Fruit fly (Drosophila melanogaster) whole organism, embryonic: Measurements from ENCODE around the gene Iris.
A peak's percentile ranks its signal among the peaks of the same experiment; 100 is the strongest.

Experiments
- Aef1 ChIP-seq: fragments of 200-800 bp; sonication (Bioruptor generic); IDR thresholded peaks from 3 replicates; pipeline ENCODE4 v1.3.6; 2022; ENCODE audit warnings: missing biosample characterization, missing genetic modification characterization
- Bgb ChIP-seq: fragments of 200-800 bp; sonication (Bioruptor generic); IDR thresholded peaks from 2 replicates; pipeline ENCODE4 v1.3.6; 2022; ENCODE audit warnings: missing biosample characterization, missing genetic modification characterization; ENCODE audit not compliant: partially characterized antibody
- CG10462 ChIP-seq: fragments of 200-800 bp; sonication (Bioruptor generic); optimal IDR thresholded peaks from 2 replicates; lab custom pipeline; 2016; ENCODE audit warnings: missing biosample characterization, missing genetic modification characterization
- CG10654 ChIP-seq: fragments of 200-800 bp; sonication (Bioruptor generic); optimal IDR thresholded peaks from 2 replicates; lab custom pipeline; 2016; ENCODE audit warnings: missing biosample characterization, missing genetic modification characterization
- CG12104 ChIP-seq: fragments of 200-800 bp; sonication (Bioruptor generic); optimal IDR thresholded peaks from 3 replicates; lab custom pipeline; 2016; ENCODE audit warnings: missing biosample characterization, missing genetic modification characterization
- CG12391 ChIP-seq: fragments of 200-800 bp; sonication (Bioruptor generic); optimal IDR thresholded peaks from 3 replicates; lab custom pipeline; 2018; ENCODE audit warnings: missing biosample characterization, mild to moderate bottlenecking, missing genetic modification characterization, moderate library complexity
- CG13287 ChIP-seq: fragments of 200-800 bp; sonication (Bioruptor generic); IDR thresholded peaks from 2 replicates; pipeline ENCODE4 v1.3.6; 2022; ENCODE audit warnings: missing biosample characterization, missing genetic modification characterization; ENCODE audit not compliant: partially characterized antibody
- CG15269 ChIP-seq: fragments of 200-800 bp; sonication (Bioruptor generic); optimal IDR thresholded peaks from 2 replicates; lab custom pipeline; 2018; ENCODE audit warnings: missing biosample characterization, mild to moderate bottlenecking, missing genetic modification characterization, moderate library complexity
- CG18011 ChIP-seq: fragments of 200-800 bp; sonication (Bioruptor generic); optimal IDR thresholded peaks from 2 replicates; lab custom pipeline; 2017; ENCODE audit warnings: missing biosample characterization, missing genetic modification characterization, mild to moderate bottlenecking, moderate library complexity, missing genotype
- CG18764 ChIP-seq: fragments of 200-800 bp; sonication (Bioruptor generic); optimal IDR thresholded peaks from 3 replicates; lab custom pipeline; 2016; ENCODE audit warnings: missing biosample characterization, missing genetic modification characterization
- CG2875 ChIP-seq: fragments of 200-800 bp; sonication (Bioruptor generic); optimal IDR thresholded peaks from 2 replicates; lab custom pipeline; 2017; ENCODE audit warnings: missing biosample characterization, mild to moderate bottlenecking, missing genetic modification characterization, missing genetic modification reagents
- CG4424 ChIP-seq: fragments of 200-800 bp; sonication (Bioruptor generic); optimal IDR thresholded peaks from 3 replicates; lab custom pipeline; 2016; ENCODE audit warnings: missing biosample characterization, missing genetic modification characterization
- CG4707 ChIP-seq: fragments of 200-800 bp; sonication (Bioruptor generic); optimal IDR thresholded peaks from 2 replicates; lab custom pipeline; 2018; ENCODE audit warnings: missing biosample characterization, mild to moderate bottlenecking, missing genetic modification characterization, moderate library complexity
- CG5180 ChIP-seq: fragments of 200-800 bp; sonication (Bioruptor generic); optimal IDR thresholded peaks from 3 replicates; lab custom pipeline; 2017; ENCODE audit warnings: missing biosample characterization, missing genetic modification characterization, mild to moderate bottlenecking, moderate library complexity, missing genetic modification reagents
- CG6272 ChIP-seq: fragments of 200-800 bp; sonication (Bioruptor generic); IDR thresholded peaks from 2 replicates; pipeline ENCODE4 v1.3.6; 2022; ENCODE audit warnings: missing biosample characterization, missing genetic modification characterization
- CG7786 ChIP-seq: fragments of 200-800 bp; sonication (Bioruptor generic); optimal IDR thresholded peaks from 2 replicates; lab custom pipeline; 2016; ENCODE audit warnings: missing biosample characterization, missing genetic modification characterization
- Dek ChIP-seq: fragments of 200-800 bp; sonication (Bioruptor generic); optimal IDR thresholded peaks from 3 replicates; lab custom pipeline; 2019; ENCODE audit warnings: missing biosample characterization, mild to moderate bottlenecking, missing genetic modification characterization, moderate library complexity
- E2f1 ChIP-seq: fragments of 200-800 bp; sonication (Bioruptor generic); IDR thresholded peaks from 2 replicates; pipeline ENCODE4 v1.3.6; 2022; ENCODE audit warnings: missing biosample characterization, missing genetic modification characterization
- MTF-1 ChIP-seq: fragments of 200-800 bp; sonication (Bioruptor generic); optimal IDR thresholded peaks from 2 replicates; lab custom pipeline; 2018; ENCODE audit warnings: missing biosample characterization, mild to moderate bottlenecking, missing genetic modification characterization, borderline replicate concordance
- Meics ChIP-seq: fragments of 200-800 bp; sonication (Bioruptor generic); optimal IDR thresholded peaks from 2 replicates; lab custom pipeline; 2017; ENCODE audit warnings: missing biosample characterization, mild to moderate bottlenecking, missing genetic modification characterization
- NFAT ChIP-seq: fragments of 200-800 bp; sonication (Bioruptor generic); IDR thresholded peaks from 2 replicates; pipeline ENCODE4 v1.3.6; 2022; ENCODE audit warnings: missing biosample characterization, missing genetic modification characterization
- NK7.1 ChIP-seq: fragments of 200-800 bp; sonication (Bioruptor generic); optimal IDR thresholded peaks from 3 replicates; lab custom pipeline; 2016; ENCODE audit warnings: missing biosample characterization, missing genetic modification characterization
- Nf-YC ChIP-seq: fragments of 200-800 bp; optimal IDR thresholded peaks from 3 replicates; lab custom pipeline; 2019; ENCODE audit warnings: missing biosample characterization, mild to moderate bottlenecking, missing genetic modification characterization, moderate library complexity
- Side ChIP-seq: fragments of 200-800 bp; sonication (Bioruptor generic); optimal IDR thresholded peaks from 2 replicates; lab custom pipeline; 2016; ENCODE audit warnings: missing biosample characterization, missing genetic modification characterization
- Six4 ChIP-seq: fragments of 200-800 bp; sonication (Bioruptor generic); optimal IDR thresholded peaks from 2 replicates; lab custom pipeline; 2016; ENCODE audit warnings: missing biosample characterization, missing genetic modification characterization
- Spps ChIP-seq: fragments of 200-800 bp; sonication (Bioruptor generic); optimal IDR thresholded peaks from 2 replicates; lab custom pipeline; 2018; ENCODE audit warnings: missing biosample characterization, mild to moderate bottlenecking, missing genetic modification characterization
- Vsx1 ChIP-seq: fragments of 200-800 bp; sonication (Bioruptor generic); optimal IDR thresholded peaks from 2 replicates; lab custom pipeline; 2017; ENCODE audit warnings: missing biosample characterization, mild to moderate bottlenecking, missing genetic modification characterization, missing genetic modification reagents
- Xbp1 ChIP-seq: fragments of 200-800 bp; sonication (Bioruptor generic); optimal IDR thresholded peaks from 3 replicates; lab custom pipeline; 2016; ENCODE audit warnings: missing biosample characterization, mild to moderate bottlenecking, missing genetic modification characterization
- Xrp1 ChIP-seq: fragments of 200-800 bp; sonication (Bioruptor generic); IDR thresholded peaks from 2 replicates; pipeline ENCODE4 v1.3.6; 2022; ENCODE audit warnings: missing biosample characterization, missing genetic modification characterization
- YL-1 ChIP-seq: fragments of 200-800 bp; sonication (Bioruptor generic); optimal IDR thresholded peaks from 3 replicates; lab custom pipeline; 2017; ENCODE audit warnings: missing biosample characterization, mild to moderate bottlenecking, missing genetic modification characterization
- ase ChIP-seq: fragments of 200-800 bp; sonication (Bioruptor generic); IDR thresholded peaks from 3 replicates; pipeline ENCODE4 v1.3.6; 2022; ENCODE audit warnings: missing biosample characterization, missing genetic modification characterization
- bab2 ChIP-seq: fragments of 200-800 bp; sonication (Bioruptor generic); optimal IDR thresholded peaks from 2 replicates; lab custom pipeline; 2016; ENCODE audit warnings: missing biosample characterization, missing genetic modification characterization
- br ChIP-seq: fragments of >200 bp; optimal IDR thresholded peaks from 2 replicates; lab custom pipeline; 2017
- chinmo ChIP-seq: fragments of 200-800 bp; sonication (Bioruptor generic); IDR thresholded peaks from 4 replicates; pipeline ENCODE4 v1.3.6; 2022; ENCODE audit warnings: missing biosample characterization, missing genetic modification characterization; ENCODE audit not compliant: partially characterized antibody
- dmrt99B ChIP-seq: fragments of 200-800 bp; sonication (Bioruptor generic); optimal IDR thresholded peaks from 2 replicates; lab custom pipeline; 2018; ENCODE audit warnings: missing biosample characterization, mild to moderate bottlenecking, missing genetic modification characterization, moderate library complexity
- emc ChIP-seq: fragments of 200-800 bp; sonication (Bioruptor generic); optimal IDR thresholded peaks from 2 replicates; lab custom pipeline; 2016; ENCODE audit warnings: missing biosample characterization, missing genetic modification characterization
- en ChIP-seq: fragments of 200-800 bp; sonication (Bioruptor generic); optimal IDR thresholded peaks from 2 replicates; lab custom pipeline; 2016; ENCODE audit warnings: missing biosample characterization, missing genetic modification characterization
- ftz-f1 ChIP-seq: fragments of 200-800 bp; sonication (Bioruptor generic); optimal IDR thresholded peaks from 2 replicates; lab custom pipeline; 2016; ENCODE audit warnings: missing biosample characterization, missing genetic modification characterization
- jing ChIP-seq: fragments of 200-800 bp; sonication (Bioruptor generic); optimal IDR thresholded peaks from 2 replicates; lab custom pipeline; 2018; ENCODE audit warnings: missing biosample characterization, mild to moderate bottlenecking, missing genetic modification characterization
- kni ChIP-seq: fragments of 200-800 bp; sonication (Bioruptor generic); optimal IDR thresholded peaks from 3 replicates; lab custom pipeline; 2017; ENCODE audit warnings: mild to moderate bottlenecking, missing biosample characterization, missing genetic modification reagents, missing genetic modification characterization
- knrl ChIP-seq: fragments of 200-800 bp; sonication (Bioruptor generic); IDR thresholded peaks from 3 replicates; pipeline ENCODE4 v1.3.6; 2022; ENCODE audit warnings: missing biosample characterization, missing genetic modification characterization; ENCODE audit not compliant: partially characterized antibody
- mld ChIP-seq: fragments of 200-800 bp; sonication (Bioruptor generic); IDR thresholded peaks from 3 replicates; pipeline ENCODE4 v1.3.6; 2022; ENCODE audit warnings: missing biosample characterization, missing genetic modification characterization; ENCODE audit not compliant: partially characterized antibody
- nerfin-2 ChIP-seq: fragments of 200-800 bp; sonication (Bioruptor generic); IDR thresholded peaks from 2 replicates; pipeline ENCODE4 v1.3.6; 2022; ENCODE audit warnings: missing biosample characterization, missing genetic modification characterization; ENCODE audit not compliant: partially characterized antibody
- sd ChIP-seq: fragments of 200-800 bp; sonication (Bioruptor generic); optimal IDR thresholded peaks from 3 replicates; lab custom pipeline; 2018; ENCODE audit warnings: missing biosample characterization, mild to moderate bottlenecking, missing genetic modification characterization, moderate library complexity
- shn ChIP-seq: fragments of 200-800 bp; sonication (Bioruptor generic); optimal IDR thresholded peaks from 3 replicates; lab custom pipeline; 2016; ENCODE audit warnings: missing biosample characterization, missing genetic modification characterization
- wek ChIP-seq: fragments of 200-800 bp; sonication (Bioruptor generic); optimal IDR thresholded peaks from 3 replicates; lab custom pipeline; 2018; ENCODE audit warnings: missing biosample characterization, mild to moderate bottlenecking, missing genetic modification characterization, moderate library complexity
- zen ChIP-seq: fragments of 200-800 bp; sonication (Bioruptor generic); optimal IDR thresholded peaks from 3 replicates; lab custom pipeline; 2018; ENCODE audit warnings: missing biosample characterization, mild to moderate bottlenecking, missing genetic modification characterization, moderate library complexity

Gene Iris

dm6 chr2L:1158519-1159319 is 24.8 kb upstream of the Iris start, which contains the start of gene Tango14 (continued):
- TF ChIP-seq NK7.1 (GFP tag; lab: Kevin White, UChicago) (no peak), br (lab: Kevin White, UChicago) (no peak), zen (no peak), jing (GFP tag; lab: Kevin White, UChicago) (no peak), E2f1 (GFP tag; lab: Robert Waterston, UW) (no peak), Side (no peak), en (GFP tag; lab: Kevin White, UChicago) (no peak), shn (GFP tag; lab: Kevin White, UChicago) (no peak), kni (GFP tag; lab: Kevin White, UChicago) (no peak), YL-1 (GFP tag; lab: Kevin White, UChicago) (no peak), CG18764 (no peak), Vsx1 (GFP tag; lab: Kevin White, UChicago) (no peak), CG4707 (GFP tag; lab: Kevin White, UChicago) (no peak), CG12104 (no peak), CG15269 (tag; lab: Kevin White, UChicago) (no peak), knrl (no peak), nerfin-2 (GFP tag; lab: Robert Waterston, UW) (peak; percentile 52; the same call in 1 of the 2 replicates), ftz-f1 (GFP tag; lab: Kevin White, UChicago) (no peak), mld (no peak), CG10462 (GFP tag; lab: Kevin White, UChicago) (no peak), CG5180 (no peak), CG12391 (tag; lab: Kevin White, UChicago) (no peak), CG7786 (GFP tag; lab: Kevin White, UChicago) (no peak), Bgb (GFP tag; lab: Robert Waterston, UW) (peak; percentile 45; the same call in 1 of the 2 replicates)

- TF ChIP-seq CG5180 (no peak), emc (no peak), CG6272 (no peak), Six4 (GFP tag; lab: Kevin White, UChicago) (no peak), Meics (GFP tag; lab: Kevin White, UChicago) (peak; percentile 26), Xbp1 (peak; percentile 44), Dek (tag; lab: Kevin White, UChicago) (peak; percentile 26), ase (GFP tag; lab: Robert Waterston, UW) (no peak), CG4424 (peak; percentile 21), Aef1 (GFP tag; lab: Robert Waterston, UW) (peak; percentile 42; the same call in 1 of the 3 replicates), bab2 (GFP tag; lab: Kevin White, UChicago) (peak; percentile 40), dmrt99B (no peak), chinmo (GFP tag; lab: Robert Waterston, UW) (peak; percentile 82; the same call in 1 of the 4 replicates), CG18011 (no peak), CG10654 (no peak), Xrp1 (peak; percentile 18; the same call in 1 of the 2 replicates), wek (GFP tag; lab: Kevin White, UChicago) (no peak), NFAT (peak; percentile 45; the same call in 1 of the 2 replicates), Spps (tag; lab: Kevin White, UChicago) (no peak), CG13287 (GFP tag; lab: Robert Waterston, UW) (peak; percentile 19; the same call in 1 of the 2 replicates), Nf-YC (tag; lab: Kevin White, UChicago) (no peak), MTF-1 (no peak), CG2875 (no peak), sd (no peak)
These were observed 24.0 kb upstream of the Iris start, which contains the start of gene capt for dm6 chr2L:1157679-1158518. capt (minus strand) TSS chr2L:1158262.
